Worm (Caenorhabditis elegans) whole organism, L2 larva: ENCODE results near the gene F28C6.5.

Source experiments
- crh-2 ChIP-seq: sonication (generic microtip); optimal IDR thresholded peaks from 2 replicates; lab custom pipeline; 2017; ENCODE audit warnings: missing biosample characterization, missing genetic modification characterization
- fos-1 ChIP-seq: fragments of 150-350 bp; optimal IDR thresholded peaks from 2 replicates; lab custom pipeline; 2014; ENCODE audit warnings: missing biosample characterization, missing genetic modification characterization
- snpc-4 ChIP-seq: fragments of 150-350 bp; optimal IDR thresholded peaks from 2 replicates; lab custom pipeline; 2014; ENCODE audit warnings: missing biosample characterization, missing genetic modification characterization
- unc-39 ChIP-seq: fragments of 150-350 bp; optimal IDR thresholded peaks from 2 replicates; lab custom pipeline; 2014; ENCODE audit warnings: missing biosample characterization, missing genetic modification characterization

DNA sequence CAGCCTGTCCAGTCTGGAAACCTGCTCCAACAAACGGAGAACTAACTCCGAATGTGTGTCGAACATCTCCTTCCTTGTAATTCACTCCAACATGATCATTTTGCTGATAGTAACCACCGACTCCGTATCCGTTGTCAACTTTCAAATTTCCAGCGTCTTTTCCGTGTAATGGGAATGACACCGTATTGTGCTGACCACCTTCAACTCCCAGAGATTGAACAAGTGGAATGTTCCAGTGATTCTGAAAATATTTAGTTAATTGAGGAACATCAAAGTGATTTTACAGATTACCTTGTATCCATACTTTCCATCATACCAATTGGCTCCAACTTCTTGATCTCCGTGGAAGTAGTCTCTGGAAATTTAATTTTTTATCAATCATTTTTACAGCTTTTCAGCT lies 28.6 kb downstream of the F28C6.5 start:
- TF ChIP-seq snpc-4 = no peak
- TF ChIP-seq unc-39 (tag; lab: Kevin White, UChicago) = no peak
- no peak for TF ChIP-seq fos-1
- no peak for TF ChIP-seq crh-2 (tag; lab: Kevin White, UChicago)
